Worm (Caenorhabditis elegans) whole organism, late embryonic: ENCODE results near the gene sri-65.

Experiments
- C38D4.7 ChIP-seq: fragments of 200-800 bp; sonication (Bioruptor generic); optimal IDR thresholded peaks from 2 replicates; lab custom pipeline; 2018; ENCODE audit warnings: mild to moderate bottlenecking, missing genetic modification characterization, moderate library complexity, missing compliant biosample characterization
- ahr-1 ChIP-seq: sonication (generic microtip); optimal IDR thresholded peaks from 2 replicates; lab custom pipeline; 2016; ENCODE audit warnings: missing genetic modification characterization, missing compliant biosample characterization
- ama-1 ChIP-seq: fragments of 150-350 bp; optimal IDR thresholded peaks from 2 replicates; lab custom pipeline; 2014
- ceh-48 ChIP-seq: sonication (generic microtip); optimal IDR thresholded peaks from 2 replicates; lab custom pipeline; 2016; ENCODE audit warnings: missing genetic modification characterization, inconsistent platforms, missing compliant biosample characterization
- dve-1 ChIP-seq: sonication (generic microtip); optimal IDR thresholded peaks from 2 replicates; lab custom pipeline; 2017; ENCODE audit warnings: antibody characterized with exemption, mild to moderate bottlenecking, missing genetic modification characterization, missing compliant biosample characterization
- elt-2 ChIP-seq: sonication (generic microtip); optimal IDR thresholded peaks from 2 replicates; lab custom pipeline; 2016; ENCODE audit warnings: missing genetic modification reagents, missing genetic modification characterization, missing compliant biosample characterization
- fax-1 ChIP-seq: sonication (generic microtip); optimal IDR thresholded peaks from 2 replicates; lab custom pipeline; 2016; ENCODE audit warnings: missing genotype, missing genetic modification characterization, missing compliant biosample characterization
- fkh-10 ChIP-seq: fragments of 150-350 bp; optimal IDR thresholded peaks from 2 replicates; lab custom pipeline; 2014; ENCODE audit warnings: missing biosample characterization, missing genetic modification reagents, missing genetic modification characterization
- nhr-11 ChIP-seq: fragments of 150-350 bp; optimal IDR thresholded peaks from 2 replicates; lab custom pipeline; 2014; ENCODE audit warnings: missing biosample characterization, missing genetic modification characterization
- pqm-1 ChIP-seq: sonication (generic microtip); optimal IDR thresholded peaks from 2 replicates; lab custom pipeline; 2016; ENCODE audit warnings: missing genetic modification characterization, missing compliant biosample characterization
- sox-4 ChIP-seq: sonication (generic microtip); optimal IDR thresholded peaks from 2 replicates; lab custom pipeline; 2017; ENCODE audit warnings: mild to moderate bottlenecking, missing genetic modification characterization, inconsistent platforms, missing compliant biosample characterization
- ttx-3 ChIP-seq: sonication (generic microtip); optimal IDR thresholded peaks from 2 replicates; lab custom pipeline; 2016; ENCODE audit warnings: missing genetic modification reagents, missing genetic modification characterization, missing compliant biosample characterization

DNA sequence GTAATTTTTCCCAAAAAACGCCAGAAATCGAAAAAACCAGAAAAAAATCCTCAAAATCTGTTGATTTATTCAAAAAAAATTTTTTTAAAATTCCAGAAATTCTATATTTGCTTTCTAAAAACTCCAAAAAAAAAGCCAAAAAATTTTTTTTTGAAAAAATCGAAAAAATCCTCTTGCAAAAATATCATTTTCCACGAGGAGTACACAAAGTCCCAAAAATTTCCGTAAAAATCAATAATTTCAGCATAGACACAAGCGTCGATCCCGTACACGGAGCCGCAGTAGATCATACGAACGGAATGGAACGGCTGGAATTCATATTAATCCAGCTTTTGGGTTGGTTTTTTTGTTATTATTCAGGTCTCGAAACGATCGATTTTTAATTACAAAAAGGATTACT lies 20.0 kb downstream of the sri-65 start:
- TF ChIP-seq ama-1 (no peak), pqm-1 (no peak), fax-1 (tag; lab: Kevin White, UChicago) (no peak), nhr-11 (tag; lab: Kevin White, UChicago) (no peak), elt-2 (tag; lab: Kevin White, UChicago) (no peak), fkh-10 (GFP tag; lab: Kevin White, UChicago) (no peak), ttx-3 (tag; lab: Kevin White, UChicago) (no peak), ahr-1 (tag; lab: Kevin White, UChicago) (no peak), dve-1 (tag; lab: Kevin White, UChicago) (no peak), sox-4 (no peak), ceh-48 (tag; lab: Kevin White, UChicago) (no peak), C38D4.7 (GFP tag; lab: Kevin White, UChicago) (no peak)
